Worm (Caenorhabditis elegans) whole organism, late embryonic: ENCODE results near the gene dnpp-1.

Source experiments
- K09A11.1 ChIP-seq: sonication (generic microtip); optimal IDR thresholded peaks from 2 replicates; lab custom pipeline; 2017; ENCODE audit warnings: antibody characterized with exemption, mild to moderate bottlenecking, missing genetic modification characterization, missing compliant biosample characterization; ENCODE audit not compliant: insufficient read depth
- ceh-14 ChIP-seq: sonication (generic microtip); optimal IDR thresholded peaks from 2 replicates; lab custom pipeline; 2016; ENCODE audit warnings: missing genotype, missing genetic modification characterization, missing compliant biosample characterization
- elt-2 ChIP-seq: sonication (generic microtip); optimal IDR thresholded peaks from 2 replicates; lab custom pipeline; 2016; ENCODE audit warnings: missing genetic modification reagents, missing genetic modification characterization, missing compliant biosample characterization
- hlh-15 ChIP-seq: sonication (generic microtip); optimal IDR thresholded peaks from 2 replicates; lab custom pipeline; 2016; ENCODE audit warnings: missing genetic modification characterization, missing compliant biosample characterization
- hlh-30 ChIP-seq: sonication (generic microtip); optimal IDR thresholded peaks from 2 replicates; lab custom pipeline; 2017; ENCODE audit warnings: antibody characterized with exemption, missing genetic modification characterization, missing compliant biosample characterization; ENCODE audit not compliant: insufficient read depth
- nhr-11 ChIP-seq: fragments of 150-350 bp; optimal IDR thresholded peaks from 2 replicates; lab custom pipeline; 2014; ENCODE audit warnings: missing biosample characterization, missing genetic modification characterization
- pax-1 ChIP-seq: fragments of 150-350 bp; optimal IDR thresholded peaks from 2 replicates; lab custom pipeline; 2014; ENCODE audit warnings: missing biosample characterization, missing genetic modification characterization
- ref-2 ChIP-seq: sonication (generic microtip); optimal IDR thresholded peaks from 2 replicates; lab custom pipeline; 2016; ENCODE audit warnings: missing genetic modification characterization, missing compliant biosample characterization
- syd-9 ChIP-seq: sonication (generic microtip); optimal IDR thresholded peaks from 2 replicates; lab custom pipeline; 2016; ENCODE audit warnings: mild to moderate bottlenecking, missing genetic modification characterization, moderate library complexity, missing compliant biosample characterization
- tbx-2 ChIP-seq: sonication (generic microtip); optimal IDR thresholded peaks from 2 replicates; lab custom pipeline; 2016; ENCODE audit warnings: missing genetic modification characterization, missing compliant biosample characterization

- TF ChIP-seq pax-1 (tag; lab: Kevin White, UChicago) (no peak), ceh-14 (tag; lab: Kevin White, UChicago) (no peak), elt-2 (tag; lab: Kevin White, UChicago) (no peak), hlh-15 (no peak), nhr-11 (no peak), K09A11.1 (tag; lab: Kevin White, UChicago) (no peak), syd-9 (no peak), hlh-30 (tag; lab: Kevin White, UChicago) (no peak), ref-2 (tag; lab: Kevin White, UChicago) (peak; percentile 11), tbx-2 (tag; lab: Kevin White, UChicago) (peak; percentile 16)
These were observed 19.9 kb downstream of the dnpp-1 start for ce11 chrIII:5843662-5844061.
